Worm (Caenorhabditis elegans) whole organism, L3 larva: ENCODE measurements around the gene ser-1.

Experiments used
- R02D3.7 ChIP-seq: fragments of 150-350 bp; optimal IDR thresholded peaks from 2 replicates; lab custom pipeline; 2014; ENCODE audit warnings: missing biosample characterization, missing genetic modification characterization
- aly-2 ChIP-seq: fragments of 150-350 bp; optimal IDR thresholded peaks from 2 replicates; lab custom pipeline; 2014; ENCODE audit warnings: missing biosample characterization, missing genetic modification characterization
- daf-12 ChIP-seq: fragments of 150-350 bp; optimal IDR thresholded peaks from 2 replicates; lab custom pipeline; 2014; ENCODE audit warnings: missing biosample characterization, missing genetic modification reagents, missing genetic modification characterization
- fkh-10 ChIP-seq: sonication (generic microtip); optimal IDR thresholded peaks from 2 replicates; lab custom pipeline; 2017; ENCODE audit warnings: missing biosample characterization, missing genetic modification reagents, missing genetic modification characterization
- lin-15B ChIP-seq: fragments of 150-350 bp; optimal IDR thresholded peaks from 2 replicates; lab custom pipeline; 2014; ENCODE audit warnings: missing biosample characterization, missing genetic modification characterization
- nfya-1 ChIP-seq: sonication (generic microtip); optimal IDR thresholded peaks from 2 replicates; lab custom pipeline; 2017; ENCODE audit warnings: missing genetic modification characterization, mild to moderate bottlenecking, missing compliant biosample characterization, antibody characterized with exemption, moderate library complexity; ENCODE audit not compliant: insufficient read depth
- nhr-237 ChIP-seq: fragments of 150-350 bp; optimal IDR thresholded peaks from 2 replicates; lab custom pipeline; 2014; ENCODE audit warnings: missing biosample characterization, missing genetic modification characterization
- nhr-25 ChIP-seq: sonication (generic microtip); optimal IDR thresholded peaks from 2 replicates; lab custom pipeline; 2017; ENCODE audit warnings: missing biosample characterization, missing genetic modification characterization
- nhr-28 ChIP-seq: fragments of 150-350 bp; optimal IDR thresholded peaks from 2 replicates; lab custom pipeline; 2014; ENCODE audit warnings: missing biosample characterization, missing genetic modification characterization
- sea-2 ChIP-seq: fragments of 150-350 bp; sonication (generic microtip); optimal IDR thresholded peaks from 4 replicates; lab custom pipeline; 2014; ENCODE audit warnings: missing biosample characterization, missing genetic modification reagents, missing genetic modification characterization
- zag-1 ChIP-seq: fragments of 150-350 bp; optimal IDR thresholded peaks from 2 replicates; lab custom pipeline; 2014; ENCODE audit warnings: missing biosample characterization, missing genetic modification characterization
- ztf-11 ChIP-seq: fragments of 150-350 bp; optimal IDR thresholded peaks from 2 replicates; lab custom pipeline; 2014; ENCODE audit warnings: missing biosample characterization, missing genetic modification characterization

DNA sequence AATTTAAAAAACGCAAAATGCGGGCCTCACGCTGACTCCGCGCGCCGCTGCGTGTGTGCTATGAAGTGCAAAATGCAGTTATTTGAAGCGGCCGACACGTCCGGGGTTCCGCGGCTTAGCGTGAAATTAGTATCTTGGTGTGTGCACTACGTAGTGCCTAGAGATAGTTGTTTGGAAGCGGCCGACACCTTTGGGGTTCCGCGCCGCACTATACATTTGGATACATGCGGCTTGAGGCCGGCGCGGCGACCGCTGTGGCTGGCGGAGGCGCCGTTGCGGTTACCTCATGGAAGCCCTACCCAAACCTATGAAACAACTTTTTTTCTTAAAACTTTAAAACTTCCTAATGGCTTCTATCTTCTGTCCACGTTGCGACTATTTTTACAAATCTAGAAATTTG is 49.6 kb downstream of the ser-1 start:
- TF ChIP-seq zag-1 (tag; lab: Kevin White, UChicago) (no peak), nhr-25 (tag; lab: Kevin White, UChicago) (no peak), daf-12 (no peak), fkh-10 (GFP tag; lab: Kevin White, UChicago) (no peak), lin-15B (tag; lab: Kevin White, UChicago) (no peak), nhr-28 (tag; lab: Kevin White, UChicago) (no peak), ztf-11 (no peak), R02D3.7 (tag; lab: Kevin White, UChicago) (no peak), aly-2 (tag; lab: Kevin White, UChicago) (no peak), nhr-237 (tag; lab: Kevin White, UChicago) (no peak), nfya-1 (tag; lab: Kevin White, UChicago) (no peak), sea-2 (GFP tag; lab: Kevin White, UChicago) (no peak)
